Worm (Caenorhabditis elegans): ENCODE data around the gene C35C5.8.

DNA sequence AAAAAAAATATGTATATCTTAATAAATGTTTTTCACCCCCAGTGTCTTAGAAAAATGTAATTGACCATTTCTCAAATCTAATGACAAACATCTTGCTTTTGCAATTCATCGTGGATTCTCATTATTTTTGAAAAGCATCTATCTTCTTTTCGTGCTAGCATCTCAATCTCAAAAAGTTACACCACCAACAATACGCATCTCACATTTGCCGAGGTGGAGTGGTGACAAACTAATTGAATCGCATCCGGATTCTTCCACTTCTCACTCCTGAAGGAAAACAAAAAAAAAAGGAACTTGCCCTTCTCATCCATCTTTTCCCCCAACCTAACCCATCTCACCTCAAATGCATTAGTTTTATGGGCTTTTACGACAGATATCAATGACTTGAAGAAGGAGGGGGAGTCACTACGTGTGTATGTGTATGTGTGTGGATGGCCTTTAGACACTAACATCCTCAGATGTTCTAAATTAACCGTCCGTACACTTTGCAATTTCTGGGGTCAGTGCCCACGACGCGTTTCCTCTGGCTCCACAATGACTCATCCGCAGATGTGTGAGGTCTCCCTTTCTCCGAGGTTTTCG is 14.1 kb downstream of the C35C5.8 start:
- no peak for TF ChIP-seq him-1 (tag; optimal IDR thresholded peaks at IDR 0.05)
- TF ChIP-seq dao-5 (tag; optimal IDR thresholded peaks at IDR 0.05) = no peak
- TF ChIP-seq W03F9.2 (tag; optimal IDR thresholded peaks at IDR 0.05) = no peak
